Worm (Caenorhabditis elegans) whole organism, L1 larva: ENCODE data around the gene C25G4.3.

ENCODE experiments used
- C16A3.4 ChIP-seq: fragments of 150-350 bp; optimal IDR thresholded peaks from 2 replicates; lab custom pipeline; 2014; ENCODE audit warnings: missing biosample characterization, missing genetic modification characterization
- C34B4.2 ChIP-seq: sonication (generic microtip); optimal IDR thresholded peaks from 2 replicates; lab custom pipeline; 2017; ENCODE audit warnings: mild to moderate bottlenecking, missing genetic modification characterization, missing compliant biosample characterization
- alr-1 ChIP-seq: fragments of 200-800 bp; sonication (Bioruptor generic); optimal IDR thresholded peaks from 2 replicates; lab custom pipeline; 2018; ENCODE audit warnings: borderline replicate concordance, mild to moderate bottlenecking, missing genetic modification characterization, missing compliant biosample characterization
- ama-1 ChIP-seq: fragments of 150-350 bp; optimal IDR thresholded peaks from 2 replicates; lab custom pipeline; 2014
- blmp-1 ChIP-seq: fragments of 150-350 bp; optimal IDR thresholded peaks from 2 replicates; lab custom pipeline; 2014; ENCODE audit warnings: missing biosample characterization, missing genetic modification characterization
- ceh-8 ChIP-seq: fragments of 200-800 bp; sonication (Bioruptor generic); optimal IDR thresholded peaks from 2 replicates; lab custom pipeline; 2018; ENCODE audit warnings: mild to moderate bottlenecking, missing genetic modification characterization, moderate library complexity, missing compliant biosample characterization
- ceh-82 ChIP-seq, 3 experiments: fragments of 150-350 bp in 1 of 3; sonication (generic microtip) in 2 of 3; optimal IDR thresholded peaks; 2 replicates each; lab custom pipeline; 2014 to 2017; ENCODE audit warnings: missing biosample characterization in 3 of 3, missing genetic modification characterization in 3 of 3
- ceh-90 ChIP-seq: sonication (generic microtip); optimal IDR thresholded peaks from 2 replicates; lab custom pipeline; 2016; ENCODE audit warnings: missing genetic modification characterization, missing compliant biosample characterization
- ces-1 ChIP-seq: fragments of 150-350 bp; optimal IDR thresholded peaks from 2 replicates; lab custom pipeline; 2014; ENCODE audit warnings: missing biosample characterization, missing genetic modification reagents, missing genetic modification characterization
- efl-1 ChIP-seq, 4 experiments: fragments of 150-350 bp; optimal IDR thresholded peaks in 3 of 4; peaks in 1 of 4; 1 replicate in 1 of 4; 2 replicates in 3 of 4; lab custom pipeline; 2014; ENCODE audit warnings: missing biosample characterization in 2 of 4, missing genetic modification characterization in 2 of 4, missing genetic modification reagents in 2 of 4
- efl-3 ChIP-seq: fragments of 200-800 bp; sonication (Bioruptor generic); optimal IDR thresholded peaks from 2 replicates; lab custom pipeline; 2018; ENCODE audit warnings: mild to moderate bottlenecking, missing genetic modification characterization, missing compliant biosample characterization
- egl-27 ChIP-seq, 2 experiments: fragments of 150-350 bp in 1 of 2; sonication (generic microtip); optimal IDR thresholded peaks; 3 replicates each; lab custom pipeline; 2017 to 2018; ENCODE audit warnings: missing biosample characterization in 2 of 2, missing genetic modification characterization in 2 of 2, missing genetic modification reagents in 2 of 2
- elt-2 ChIP-seq: sonication (generic microtip); optimal IDR thresholded peaks from 2 replicates; lab custom pipeline; 2016; ENCODE audit warnings: missing genetic modification characterization, mild to moderate bottlenecking, inconsistent platforms, missing compliant biosample characterization, missing genetic modification reagents
- elt-3 ChIP-seq, 6 experiments: fragments of 150-350 bp in 1 of 6; sonication (generic microtip); optimal IDR thresholded peaks; 2 replicates each; lab custom pipeline; 2017 to 2018; ENCODE audit warnings: missing biosample characterization in 6 of 6, missing genetic modification characterization in 6 of 6, inconsistent platforms in 1 of 6
- ets-5 ChIP-seq: fragments of 200-800 bp; sonication (Bioruptor generic); IDR thresholded peaks from 2 replicates; pipeline ENCODE4 v1.3.6; 2022; ENCODE audit warnings: missing genetic modification characterization, missing compliant biosample characterization
- fkh-10 ChIP-seq: sonication (generic microtip); optimal IDR thresholded peaks from 2 replicates; lab custom pipeline; 2017; ENCODE audit warnings: missing biosample characterization, missing genetic modification reagents, missing genetic modification characterization
- fkh-4 ChIP-seq: sonication (generic microtip); optimal IDR thresholded peaks from 2 replicates; lab custom pipeline; 2016; ENCODE audit warnings: missing compliant biosample characterization, missing genetic modification characterization, borderline replicate concordance
- fkh-8 ChIP-seq: sonication (generic microtip); optimal IDR thresholded peaks from 2 replicates; lab custom pipeline; 2016; ENCODE audit warnings: mild to moderate bottlenecking, missing genetic modification characterization, missing compliant biosample characterization
- hlh-17 ChIP-seq: fragments of 200-800 bp; sonication (Bioruptor generic); optimal IDR thresholded peaks from 2 replicates; lab custom pipeline; 2018; ENCODE audit warnings: missing genetic modification characterization, mild to moderate bottlenecking, missing compliant biosample characterization, moderate library complexity, borderline replicate concordance
- lin-14 ChIP-seq: fragments of 200-800 bp; sonication (Bioruptor generic); optimal IDR thresholded peaks from 2 replicates; lab custom pipeline; 2018; ENCODE audit warnings: mild to moderate bottlenecking, missing genetic modification characterization, moderate library complexity, missing compliant biosample characterization
- lin-15B ChIP-seq: fragments of 150-350 bp; sonication (generic microtip); optimal IDR thresholded peaks from 3 replicates; lab custom pipeline; 2014; ENCODE audit warnings: missing biosample characterization, missing genetic modification characterization
- lin-39 ChIP-seq: fragments of 150-350 bp; optimal IDR thresholded peaks from 2 replicates; lab custom pipeline; 2014; ENCODE audit warnings: missing biosample characterization, missing genetic modification reagents, missing genetic modification characterization
- lir-3 ChIP-seq: sonication (generic microtip); optimal IDR thresholded peaks from 2 replicates; lab custom pipeline; 2016; ENCODE audit warnings: mild to moderate bottlenecking, missing genetic modification characterization, moderate library complexity, missing compliant biosample characterization; ENCODE audit not compliant: poor library complexity
- lsy-2 ChIP-seq, 2 experiments: fragments of 150-350 bp; optimal IDR thresholded peaks; 2 replicates each; lab custom pipeline; 2014; ENCODE audit warnings: missing biosample characterization in 2 of 2, missing genetic modification characterization in 2 of 2
- mab-9 ChIP-seq: fragments of 200-800 bp; sonication (Bioruptor generic); IDR thresholded peaks from 2 replicates; pipeline ENCODE4 v1.3.6; 2022; ENCODE audit warnings: missing genetic modification reagents, missing genetic modification characterization, missing compliant biosample characterization
- mef-2 ChIP-seq: fragments of 150-350 bp; optimal IDR thresholded peaks from 2 replicates; lab custom pipeline; 2014; ENCODE audit warnings: missing biosample characterization, missing genetic modification characterization
- nhr-11 ChIP-seq: fragments of 150-350 bp; optimal IDR thresholded peaks from 2 replicates; lab custom pipeline; 2014; ENCODE audit warnings: missing biosample characterization, missing genetic modification characterization
- nhr-28 ChIP-seq: fragments of 150-350 bp; optimal IDR thresholded peaks from 2 replicates; lab custom pipeline; 2014; ENCODE audit warnings: missing biosample characterization, missing genetic modification characterization
- nhr-71 ChIP-seq: sonication (generic microtip); optimal IDR thresholded peaks from 2 replicates; lab custom pipeline; 2016; ENCODE audit warnings: mild to moderate bottlenecking, missing genetic modification characterization, moderate library complexity, missing compliant biosample characterization
- nhr-85 ChIP-seq: sonication (generic microtip); peaks from one replicate; lab custom pipeline; 2016; ENCODE audit warnings: missing genetic modification characterization, inconsistent platforms, missing compliant biosample characterization
- nhr-90 ChIP-seq: sonication (generic microtip); optimal IDR thresholded peaks from 2 replicates; lab custom pipeline; 2016; ENCODE audit warnings: mild to moderate bottlenecking, missing genetic modification characterization, missing compliant biosample characterization; ENCODE audit not compliant: poor library complexity
- pax-3 ChIP-seq: fragments of 200-800 bp; sonication (Bioruptor generic); optimal IDR thresholded peaks from 2 replicates; lab custom pipeline; 2018; ENCODE audit warnings: mild to moderate bottlenecking, missing genetic modification characterization, moderate library complexity, missing compliant biosample characterization
- rnt-1 ChIP-seq: sonication (generic microtip); optimal IDR thresholded peaks from 2 replicates; lab custom pipeline; 2016; ENCODE audit warnings: mild to moderate bottlenecking, missing genetic modification characterization, moderate library complexity, missing compliant biosample characterization
- snpc-4 ChIP-seq: fragments of 150-350 bp; optimal IDR thresholded peaks from 2 replicates; lab custom pipeline; 2014; ENCODE audit warnings: missing biosample characterization, missing genetic modification characterization
- snu-23 ChIP-seq: sonication (generic microtip); optimal IDR thresholded peaks from 2 replicates; lab custom pipeline; 2016; ENCODE audit warnings: missing genetic modification characterization, missing compliant biosample characterization
- sox-4 ChIP-seq: sonication (generic microtip); optimal IDR thresholded peaks from 2 replicates; lab custom pipeline; 2016; ENCODE audit warnings: missing genetic modification characterization, missing compliant biosample characterization
- sptf-1 ChIP-seq: fragments of 150-350 bp; optimal IDR thresholded peaks from 2 replicates; lab custom pipeline; 2014; ENCODE audit warnings: missing biosample characterization, missing genetic modification characterization
- sup-37 ChIP-seq: fragments of 200-800 bp; sonication (Bioruptor generic); optimal IDR thresholded peaks from 2 replicates; lab custom pipeline; 2018; ENCODE audit warnings: mild to moderate bottlenecking, missing genetic modification characterization, missing compliant biosample characterization
- swsn-7 ChIP-seq: sonication (generic microtip); optimal IDR thresholded peaks from 2 replicates; lab custom pipeline; 2016; ENCODE audit warnings: missing genetic modification characterization, missing compliant biosample characterization
- unc-30 ChIP-seq: sonication (generic microtip); optimal IDR thresholded peaks from 2 replicates; lab custom pipeline; 2017; ENCODE audit warnings: missing biosample characterization, missing genetic modification characterization
- unc-98 ChIP-seq: fragments of 200-800 bp; sonication (Bioruptor generic); IDR thresholded peaks from 2 replicates; pipeline ENCODE4 v1.3.6; 2022; ENCODE audit warnings: missing genetic modification characterization, missing compliant biosample characterization
- zag-1 ChIP-seq: fragments of 150-350 bp; optimal IDR thresholded peaks from 2 replicates; lab custom pipeline; 2014; ENCODE audit warnings: missing biosample characterization, missing genetic modification characterization
- ztf-11 ChIP-seq, 2 experiments: sonication (generic microtip); optimal IDR thresholded peaks; 2 replicates each; lab custom pipeline; 2016 to 2017; ENCODE audit warnings: missing genetic modification characterization in 2 of 2, missing biosample characterization in 1 of 2, missing compliant biosample characterization in 1 of 2

Gene C25G4.3

DNA sequence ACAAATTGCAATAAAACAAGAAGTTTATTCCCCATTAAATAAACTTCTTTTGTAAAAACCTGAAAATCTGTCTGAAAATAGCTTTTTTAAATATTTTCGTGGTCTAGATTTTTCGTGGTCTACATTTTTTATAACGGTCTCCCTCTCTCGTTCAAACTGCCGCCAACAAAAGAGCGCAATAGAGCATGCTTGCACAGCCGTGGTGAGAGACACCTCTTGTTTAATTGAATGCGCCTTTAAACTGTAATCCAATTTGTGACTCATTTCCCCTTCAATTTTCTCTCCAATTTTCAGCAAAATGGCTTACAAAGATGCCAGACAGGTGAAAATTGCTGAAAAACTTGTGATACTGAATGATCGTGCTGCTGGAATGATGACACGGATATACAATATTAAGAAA lies 41.5 kb downstream of the C25G4.3 start, which contains the start of gene gex-3 (continued):
- TF ChIP-seq sox-4, result no peak
- TF ChIP-seq C16A3.4 (tag; lab: Kevin White, UChicago), result peak; percentile 96
- peak; percentile 92 to 96 for TF ChIP-seq lsy-2 (tag; optimal IDR thresholded peaks at IDR 0.05; lab: Kevin White, UChicago)
- TF ChIP-seq C34B4.2 (tag; lab: Kevin White, UChicago), result no peak

DNA sequence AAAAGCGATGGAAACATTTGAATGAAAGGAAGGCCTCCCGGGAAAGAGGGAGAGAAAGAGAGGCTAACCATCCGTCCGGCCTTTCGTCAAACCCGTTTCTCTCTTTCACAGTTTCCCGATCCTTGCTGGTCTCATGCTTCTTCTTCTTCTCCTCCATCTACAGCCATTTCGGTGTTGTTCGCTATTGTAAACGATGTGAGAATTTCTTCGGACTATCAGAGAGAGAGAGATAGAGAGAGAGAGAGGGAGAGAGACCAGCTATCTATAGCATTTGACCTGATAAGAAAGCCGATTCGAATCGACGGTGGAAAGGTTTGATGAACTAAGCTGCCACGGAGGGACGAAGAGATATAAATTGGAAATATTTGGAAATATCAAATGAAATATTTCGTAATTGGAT lies 42.2 kb downstream of the C25G4.3 start:
- TF ChIP-seq blmp-1 (peak; percentile 87), nhr-85 (tag; lab: Kevin White, UChicago) (peak; percentile 39), elt-3 (tag; optimal IDR thresholded peaks at IDR 0.05; lab: Kevin White, UChicago) (peak in 2 of 6 experiments; percentile 36 to 50), mef-2 (no peak), sox-4 (no peak), efl-1 (optimal IDR thresholded peaks at IDR 0.05; lab: Kevin White, UChicago) (no peak), efl-1 (GFP tag; optimal IDR thresholded peaks at IDR 0.05 in 1 of 2; lab: Kevin White, UChicago) (peak in 1 of 2 experiments; percentile 71), fkh-10 (GFP tag; lab: Kevin White, UChicago) (no peak)

DNA sequence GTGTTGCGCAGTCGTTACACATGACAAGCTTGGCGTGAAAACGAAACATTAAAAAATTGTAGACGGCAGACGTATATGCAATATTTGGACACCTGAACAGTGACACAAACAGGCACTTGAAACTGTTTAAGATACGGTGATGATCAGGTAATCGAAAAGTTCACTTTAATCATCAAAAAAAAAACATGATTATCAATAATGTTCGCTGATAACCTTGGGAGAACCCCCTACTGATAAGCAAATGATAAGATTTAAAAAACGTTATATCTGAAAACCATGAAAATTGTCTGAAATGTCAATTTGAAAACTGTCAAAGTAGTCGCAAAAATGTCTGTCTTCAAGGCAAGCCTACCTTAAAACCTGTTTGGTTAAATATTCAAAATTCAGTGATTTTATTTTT lies 45.7 kb downstream of the C25G4.3 start:
- TF ChIP-seq elt-2 (peak; percentile 5), fkh-8 (tag; lab: Kevin White, UChicago) (no peak)

DNA sequence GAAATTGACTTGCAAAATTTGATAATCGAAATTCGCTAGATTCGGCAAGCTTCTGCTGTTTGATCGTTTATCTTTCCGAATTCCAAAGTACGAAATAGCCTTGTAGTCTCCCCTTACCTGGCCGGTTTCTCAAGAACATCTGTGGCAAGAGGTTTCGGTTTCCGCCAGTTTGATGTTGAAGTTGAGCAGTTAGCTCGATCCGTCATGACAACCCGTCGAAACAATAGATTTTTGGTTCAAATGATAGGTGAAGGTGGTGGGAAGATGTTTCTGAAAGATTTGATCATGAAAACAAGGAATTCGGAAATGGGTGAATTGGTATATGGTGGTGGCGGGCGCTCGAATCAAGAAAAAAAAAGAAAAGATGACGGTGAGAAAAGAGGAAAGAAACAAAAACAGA lies 47.2 kb downstream of the C25G4.3 start, which contains the start of gene acs-20:
acs-20 (minus strand) TSS at position 270 of the 400 bp plus-strand sequence.
- TF ChIP-seq alr-1 (tag; lab: Kevin White, UChicago), result no peak
- TF ChIP-seq efl-1 (optimal IDR thresholded peaks at IDR 0.05; lab: Kevin White, UChicago), result no peak
- TF ChIP-seq efl-1 (GFP tag; optimal IDR thresholded peaks at IDR 0.05 in 1 of 2; lab: Kevin White, UChicago), result peak in 1 of 2 experiments; percentile 74

DNA sequence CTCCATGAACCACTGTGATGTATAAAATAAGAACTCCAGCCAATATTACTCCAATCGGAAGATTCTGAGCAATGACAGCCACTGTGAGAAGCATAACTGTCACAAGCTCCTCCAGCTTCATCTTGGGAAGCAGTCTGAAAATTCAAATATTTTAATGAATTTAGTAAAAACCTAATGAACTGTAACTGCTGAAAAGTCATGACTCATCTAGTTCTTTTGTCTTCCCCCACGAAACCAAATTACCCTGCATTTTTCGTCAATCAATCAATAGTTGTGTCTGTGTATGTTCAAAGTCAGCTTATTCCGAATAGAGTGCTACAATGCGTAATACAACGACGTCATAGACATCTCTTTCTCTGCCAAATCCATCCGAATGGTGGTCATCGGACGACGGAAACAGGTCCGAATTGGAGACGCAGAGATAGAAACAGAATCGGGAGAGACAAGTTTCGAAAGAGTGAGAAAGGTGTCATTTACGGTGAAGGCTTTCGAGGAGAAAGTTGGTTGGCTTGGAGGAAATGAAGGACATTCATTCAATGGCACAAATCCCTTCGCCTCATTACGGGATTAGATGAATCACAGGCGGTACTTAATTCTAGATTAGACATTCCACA lies 48.9 kb downstream of the C25G4.3 start:
- TF ChIP-seq pax-3 (tag; lab: Kevin White, UChicago) (no peak), unc-98 (no peak), efl-3 (GFP tag; lab: Kevin White, UChicago) (no peak), snu-23 (peak; percentile 18), nhr-11 (tag; lab: Kevin White, UChicago) (no peak), alr-1 (tag; lab: Kevin White, UChicago) (no peak), hlh-17 (GFP tag; lab: Kevin White, UChicago) (no peak), lir-3 (tag; lab: Kevin White, UChicago) (no peak), sptf-1 (tag; lab: Kevin White, UChicago) (no peak), snpc-4 (no peak), lin-39 (tag; lab: Kevin White, UChicago) (no peak), zag-1 (tag; lab: Kevin White, UChicago) (no peak), lin-15B (tag; lab: Kevin White, UChicago) (no peak), nhr-71 (tag; lab: Kevin White, UChicago) (no peak), unc-30 (no peak), lin-14 (no peak), nhr-90 (peak; percentile 19), egl-27 (tag; optimal IDR thresholded peaks at IDR 0.05; lab: Kevin White, UChicago) (no peak), fkh-4 (tag; lab: Kevin White, UChicago) (no peak), ces-1 (GFP tag; lab: Kevin White, UChicago) (no peak), nhr-85 (tag; lab: Kevin White, UChicago) (peak; percentile 80), ceh-8 (no peak), mab-9 (GFP tag; lab: Robert Waterston, UW) (no peak), lsy-2 (tag; optimal IDR thresholded peaks at IDR 0.05; lab: Kevin White, UChicago) (peak; percentile 16 to 54), ceh-82 (tag; optimal IDR thresholded peaks at IDR 0.05; lab: Kevin White, UChicago) (no peak), swsn-7 (no peak), nhr-28 (tag; lab: Kevin White, UChicago) (no peak), sox-4 (no peak), ets-5 (GFP tag; lab: Robert Waterston, UW) (no peak), rnt-1 (tag; lab: Kevin White, UChicago) (no peak), ama-1 (lab: Kevin White, UChicago) (no peak), ceh-90 (no peak), sup-37 (no peak), ztf-11 (tag; optimal IDR thresholded peaks at IDR 0.05; lab: Kevin White, UChicago) (no peak)
